Worm (Caenorhabditis elegans): Measurements from ENCODE around the gene lyst-1.

- TF ChIP-seq F16B12.6 (tag; optimal IDR thresholded peaks at IDR 0.05) (no peak), xbp-1 (tag; optimal IDR thresholded peaks at IDR 0.05) (no peak), unc-62 (GFP tag; optimal IDR thresholded peaks at IDR 0.05) (no peak), isw-1 (GFP tag; IDR thresholded peaks at IDR 0.05) (no peak), ces-1 (GFP tag; optimal IDR thresholded peaks at IDR 0.05) (no peak)
These were observed 13.3 kb upstream of the lyst-1 start, which contains the start of gene mfsd-11 for ce11 chrX:12154055-12154898.
